Worm (Caenorhabditis elegans) whole organism, L4/young adult: ENCODE measurements around the gene pnn-1.

Source experiments
- W03F9.2 ChIP-seq: fragments of 150-350 bp; optimal IDR thresholded peaks from 2 replicates; lab custom pipeline; 2014; ENCODE audit warnings: missing biosample characterization, missing genetic modification characterization
- dao-5 ChIP-seq: sonication (generic microtip); optimal IDR thresholded peaks from 2 replicates; lab custom pipeline; 2016; ENCODE audit warnings: missing genotype, missing genetic modification characterization, moderate library complexity, missing compliant biosample characterization
- him-1 ChIP-seq: sonication (generic microtip); optimal IDR thresholded peaks from 2 replicates; lab custom pipeline; 2016; ENCODE audit warnings: missing genotype, missing genetic modification reagents, missing genetic modification characterization, missing compliant biosample characterization

- no peak for TF ChIP-seq dao-5
- no peak for TF ChIP-seq W03F9.2 (tag; lab: Kevin White, UChicago)
- TF ChIP-seq him-1 (tag; lab: Kevin White, UChicago): no peak
These were observed 49.7 kb downstream of the pnn-1 start for ce11 chrV:13020638-13021037.
